Worm (Caenorhabditis elegans): Measurements from ENCODE around the gene T10G3.1.
A peak's percentile ranks its signal among the peaks of the same experiment; 100 is the strongest.

The T10G3.1 gene

DNA sequence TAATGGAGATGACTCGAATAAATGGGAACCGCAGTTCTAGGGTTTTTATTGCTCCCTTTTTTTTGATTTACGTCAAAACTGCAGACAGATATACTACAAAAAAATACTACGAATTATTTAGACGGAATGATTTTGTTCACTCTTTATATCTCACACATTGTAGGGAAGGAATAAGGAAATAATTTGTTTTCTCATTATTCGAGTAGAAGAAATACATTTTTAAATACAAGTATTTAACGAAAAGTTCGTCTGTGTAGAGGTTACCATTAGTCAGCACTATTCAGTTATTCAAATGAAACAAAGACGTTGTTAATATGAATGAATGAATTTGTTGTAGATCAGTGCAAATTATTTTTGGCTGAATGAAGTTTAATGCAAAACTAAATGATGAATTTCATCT, 46.7 kb downstream of the T10G3.1 start, which contains the start of gene srd-18:
srd-18 (minus strand) TSS at position 101 of the 400 bp plus-strand sequence.
- TF ChIP-seq mcd-1 (GFP tag; IDR thresholded peaks at IDR 0.05): no peak
- no peak for TF ChIP-seq F52B5.7 (tag; optimal IDR thresholded peaks at IDR 0.05)
- no peak for TF ChIP-seq gei-17 (GFP tag; optimal IDR thresholded peaks at IDR 0.05)
- no peak for TF ChIP-seq ceh-79 (tag; optimal IDR thresholded peaks at IDR 0.05)
- no peak for TF ChIP-seq rpc-1 (optimal IDR thresholded peaks at IDR 0.05)
- no peak for TF ChIP-seq rpc-1 (tag; optimal IDR thresholded peaks at IDR 0.05)
- no peak for TF ChIP-seq mxl-1 (tag; optimal IDR thresholded peaks at IDR 0.05)
- TF ChIP-seq cebp-1 (GFP tag; IDR thresholded peaks at IDR 0.05): no peak
- TF ChIP-seq cebp-1 (tag; optimal IDR thresholded peaks at IDR 0.05): no peak

DNA sequence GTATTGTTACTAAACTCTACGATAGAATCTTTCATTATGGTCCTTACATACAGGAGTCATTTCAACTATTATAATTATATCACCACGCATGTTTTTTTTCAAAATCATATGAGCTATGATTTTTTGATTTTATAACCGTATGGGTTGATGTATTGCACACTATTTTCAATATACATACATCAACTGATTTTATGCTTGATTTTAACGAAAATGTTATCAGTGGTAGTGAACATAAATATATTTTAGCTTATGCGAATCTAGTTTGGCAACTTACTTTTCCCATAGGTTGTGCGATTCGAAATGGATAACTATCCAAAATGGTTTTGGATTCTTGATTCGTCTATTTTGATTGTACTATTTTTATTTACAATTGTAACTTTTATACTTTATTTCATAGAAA, 49.9 kb downstream of the T10G3.1 start, which contains the start of gene srv-10:
srv-10 (plus strand) TSS at position 301 of the 400 bp plus-strand sequence.
- TF ChIP-seq bed-1 (GFP tag; IDR thresholded peaks at IDR 0.05): no peak
- no peak for TF ChIP-seq xnd-1 (tag; optimal IDR thresholded peaks at IDR 0.05)
- TF ChIP-seq nhr-27 (tag; optimal IDR thresholded peaks at IDR 0.05): no peak
- TF ChIP-seq hsf-1 (GFP tag; IDR thresholded peaks at IDR 0.05): no peak
- no peak for TF ChIP-seq snpc-1.3 (tag; optimal IDR thresholded peaks at IDR 0.05; ENCODE audit: insufficient read depth)
- no peak for TF ChIP-seq nhr-80 (tag; optimal IDR thresholded peaks at IDR 0.05)
- no peak for TF ChIP-seq aptf-2 (GFP tag; conservative IDR thresholded peaks at IDR 0.05)
- no peak for TF ChIP-seq hmg-1.2 (GFP tag; IDR thresholded peaks at IDR 0.05)
- no peak for TF ChIP-seq attf-6 (GFP tag; IDR thresholded peaks at IDR 0.05)
- TF ChIP-seq F33H1.4 (GFP tag; IDR thresholded peaks at IDR 0.05): no peak
- no peak for TF ChIP-seq atf-7 (tag; optimal IDR thresholded peaks at IDR 0.05)
- TF ChIP-seq egl-18 (GFP tag; IDR thresholded peaks at IDR 0.05): no peak
- TF ChIP-seq tbp1 (GFP tag; optimal IDR thresholded peaks at IDR 0.05): no peak
- no peak for TF ChIP-seq cebp-2 (GFP tag; IDR thresholded peaks at IDR 0.05)
- TF ChIP-seq ceh-79 (tag; optimal IDR thresholded peaks at IDR 0.05): no peak
- no peak for TF ChIP-seq snpc-4 (GFP tag; optimal IDR thresholded peaks at IDR 0.05)
- TF ChIP-seq snpc-4 (tag; optimal IDR thresholded peaks at IDR 0.05): no peak
- no peak for TF ChIP-seq Y53G8AR.9 (GFP tag; conservative IDR thresholded peaks at IDR 0.05)

DNA sequence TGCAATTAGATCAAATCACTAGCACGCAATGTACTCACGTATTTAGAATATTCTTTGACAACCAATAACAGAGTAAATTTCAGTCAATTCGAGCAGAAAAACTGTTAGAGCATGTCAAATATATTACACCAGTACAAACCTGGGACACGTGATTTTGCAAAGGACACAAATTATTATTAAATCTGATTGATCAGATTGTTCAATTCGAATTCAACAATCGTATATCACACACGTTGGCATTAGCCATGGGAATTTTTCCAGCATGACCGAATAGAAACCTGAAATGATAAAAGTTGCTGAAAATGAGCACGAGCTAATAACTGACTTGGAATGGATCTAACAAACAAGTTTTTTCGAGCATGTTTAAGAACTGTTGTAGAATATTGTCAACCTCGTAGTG, 50.4 kb downstream of the T10G3.1 start, which contains the start of gene srv-9:
srv-9 (minus strand) TSS at position 101 of the 400 bp plus-strand sequence.
- no peak for TF ChIP-seq lin-26 (GFP tag; IDR thresholded peaks at IDR 0.05)
- TF ChIP-seq hrde-1 (tag; optimal IDR thresholded peaks at IDR 0.05; ENCODE audit: borderline replicate concordance): no peak
- TF ChIP-seq madf-10 (tag; optimal IDR thresholded peaks at IDR 0.05): no peak
- no peak for TF ChIP-seq let-526 (GFP tag; IDR thresholded peaks at IDR 0.05)
- no peak for TF ChIP-seq die-1 (tag; optimal IDR thresholded peaks at IDR 0.05)
- no peak for TF ChIP-seq tlf-1 (GFP tag; optimal IDR thresholded peaks at IDR 0.05)
- TF ChIP-seq chd-7 (tag; optimal IDR thresholded peaks at IDR 0.05): no peak
- no peak for TF ChIP-seq nhr-80 (tag; optimal IDR thresholded peaks at IDR 0.05)
- no peak for TF ChIP-seq zfh-2 (GFP tag; conservative IDR thresholded peaks at IDR 0.05)
- TF ChIP-seq let-607 (tag; optimal IDR thresholded peaks at IDR 0.05): no peak

DNA sequence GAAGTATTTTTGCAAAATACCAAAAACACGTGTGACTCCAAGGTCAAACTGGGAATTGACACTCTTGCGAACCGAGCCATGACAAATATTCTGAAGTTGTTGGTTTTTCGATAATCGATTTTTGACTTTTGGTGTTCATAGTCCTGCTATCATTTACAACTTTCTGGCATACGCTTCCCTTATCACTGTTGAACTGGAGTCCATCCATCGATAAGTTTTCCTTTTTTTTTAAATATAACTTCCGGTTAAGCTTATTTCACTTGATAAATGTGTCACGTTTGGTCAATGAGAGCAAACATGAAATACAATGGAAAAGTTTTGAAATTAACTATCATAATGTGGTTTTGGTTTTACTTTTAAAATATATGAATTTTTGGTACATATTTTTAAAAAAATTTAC, 51.8 kb downstream of the T10G3.1 start:
- TF ChIP-seq unc-130 (GFP tag; optimal IDR thresholded peaks at IDR 0.05): no peak
- TF ChIP-seq nhr-80 (tag; optimal IDR thresholded peaks at IDR 0.05): peak; percentile 86

All from whole organism, young adult.